Fruit fly (Drosophila melanogaster) whole organism, embryonic: ENCODE measurements around the gene eco.
A peak's percentile ranks its signal among the peaks of the same experiment; 100 is the strongest.

Experiments used
- ATbp ChIP-seq: fragments of 200-800 bp; sonication (Bioruptor generic); optimal IDR thresholded peaks from 2 replicates; lab custom pipeline; 2017; ENCODE audit warnings: missing biosample characterization, mild to moderate bottlenecking, missing genetic modification characterization, missing genetic modification reagents
- Asciz ChIP-seq: fragments of 200-800 bp; sonication (Bioruptor generic); optimal IDR thresholded peaks from 2 replicates; lab custom pipeline; 2017; ENCODE audit warnings: missing biosample characterization, mild to moderate bottlenecking, missing genetic modification characterization, missing genetic modification reagents
- CG1024 ChIP-seq: fragments of 200-800 bp; sonication (Bioruptor generic); IDR thresholded peaks from 2 replicates; pipeline ENCODE4 v1.3.6; 2022; ENCODE audit warnings: missing biosample characterization, missing genetic modification characterization
- CG10267 ChIP-seq: fragments of 200-800 bp; sonication (Bioruptor generic); optimal IDR thresholded peaks from 2 replicates; lab custom pipeline; 2018; ENCODE audit warnings: missing biosample characterization, mild to moderate bottlenecking, missing genetic modification characterization, moderate library complexity
- CG12391 ChIP-seq: fragments of 200-800 bp; sonication (Bioruptor generic); optimal IDR thresholded peaks from 3 replicates; lab custom pipeline; 2018; ENCODE audit warnings: missing biosample characterization, mild to moderate bottlenecking, missing genetic modification characterization, moderate library complexity
- CG17568 ChIP-seq: fragments of 200-800 bp; sonication (Bioruptor generic); optimal IDR thresholded peaks from 2 replicates; lab custom pipeline; 2018; ENCODE audit warnings: missing biosample characterization, mild to moderate bottlenecking, missing genetic modification characterization, moderate library complexity
- CG2120 ChIP-seq: fragments of 200-800 bp; sonication (Bioruptor generic); optimal IDR thresholded peaks from 3 replicates; lab custom pipeline; 2016; ENCODE audit warnings: missing biosample characterization, missing genetic modification characterization
- CG2202 ChIP-seq: fragments of 200-800 bp; sonication (Bioruptor generic); optimal IDR thresholded peaks from 2 replicates; lab custom pipeline; 2018; ENCODE audit warnings: missing biosample characterization, mild to moderate bottlenecking, missing genetic modification characterization
- CG2678 ChIP-seq: fragments of 200-800 bp; sonication (Bioruptor generic); optimal IDR thresholded peaks from 3 replicates; lab custom pipeline; 2019; ENCODE audit warnings: missing biosample characterization, mild to moderate bottlenecking, missing genetic modification characterization, moderate library complexity
- CG2889 ChIP-seq: fragments of 200-800 bp; sonication (Bioruptor generic); IDR thresholded peaks from 3 replicates; pipeline ENCODE4 v1.3.6; 2022; ENCODE audit warnings: missing biosample characterization, missing genetic modification characterization
- CG30020 ChIP-seq: fragments of 200-800 bp; optimal IDR thresholded peaks from 2 replicates; lab custom pipeline; 2019; ENCODE audit warnings: missing biosample characterization, mild to moderate bottlenecking, missing genetic modification characterization, moderate library complexity
- CG31441 ChIP-seq: fragments of 200-800 bp; sonication (Bioruptor generic); IDR thresholded peaks from 2 replicates; pipeline ENCODE4 v1.3.6; 2022; ENCODE audit warnings: missing biosample characterization, missing genetic modification characterization
- CG32767 ChIP-seq: fragments of 200-800 bp; sonication (Bioruptor generic); IDR thresholded peaks from 2 replicates; pipeline ENCODE4 v1.3.6; 2022; ENCODE audit warnings: missing biosample characterization, missing genetic modification characterization
- CG33213 ChIP-seq: fragments of 200-800 bp; sonication (Bioruptor generic); optimal IDR thresholded peaks from 3 replicates; lab custom pipeline; 2016; ENCODE audit warnings: missing biosample characterization, missing genetic modification characterization
- CG34376 ChIP-seq: fragments of 200-800 bp; sonication (Bioruptor generic); optimal IDR thresholded peaks from 2 replicates; lab custom pipeline; 2018; ENCODE audit warnings: missing biosample characterization, mild to moderate bottlenecking, missing genetic modification characterization
- CG4617 ChIP-seq: fragments of 200-800 bp; sonication (Bioruptor generic); optimal IDR thresholded peaks from 3 replicates; lab custom pipeline; 2016; ENCODE audit warnings: missing biosample characterization, missing genetic modification characterization, borderline replicate concordance
- CG6272 ChIP-seq: fragments of 200-800 bp; sonication (Bioruptor generic); IDR thresholded peaks from 2 replicates; pipeline ENCODE4 v1.3.6; 2022; ENCODE audit warnings: missing biosample characterization, missing genetic modification characterization
- CG6654 ChIP-seq: fragments of 200-800 bp; sonication (Bioruptor generic); optimal IDR thresholded peaks from 2 replicates; lab custom pipeline; 2017; ENCODE audit warnings: missing biosample characterization, mild to moderate bottlenecking, missing genetic modification characterization
- CG6765 ChIP-seq: fragments of 200-800 bp; sonication (Bioruptor generic); optimal IDR thresholded peaks from 3 replicates; lab custom pipeline; 2017; ENCODE audit warnings: missing biosample characterization, mild to moderate bottlenecking, missing genetic modification characterization
- CG6854 ChIP-seq: fragments of 200-800 bp; sonication (Bioruptor generic); optimal IDR thresholded peaks from 3 replicates; lab custom pipeline; 2017; ENCODE audit warnings: missing biosample characterization, mild to moderate bottlenecking, missing genetic modification characterization
- CG7372 ChIP-seq: fragments of 200-800 bp; sonication (Bioruptor generic); IDR thresholded peaks from 2 replicates; pipeline ENCODE4 v1.3.6; 2022; ENCODE audit warnings: missing biosample characterization, missing genetic modification characterization
- CG8290 ChIP-seq, 3 experiments: fragments of 200-800 bp; sonication (Bioruptor generic); optimal IDR thresholded peaks; 2 replicates each; lab custom pipeline; 2016 to 2019; ENCODE audit warnings: missing biosample characterization in 3 of 3, missing genetic modification characterization in 3 of 3, mild to moderate bottlenecking in 2 of 3, moderate library complexity in 1 of 3
- CG8388 ChIP-seq: fragments of 200-800 bp; sonication (Bioruptor generic); optimal IDR thresholded peaks from 2 replicates; lab custom pipeline; 2019; ENCODE audit warnings: missing biosample characterization, mild to moderate bottlenecking, missing genetic modification characterization, moderate library complexity
- CG8944 ChIP-seq: fragments of 200-800 bp; sonication (Bioruptor generic); optimal IDR thresholded peaks from 3 replicates; lab custom pipeline; 2016; ENCODE audit warnings: missing biosample characterization, missing genetic modification characterization
- CHES-1-like ChIP-seq: fragments of 200-800 bp; sonication (Bioruptor generic); optimal IDR thresholded peaks from 2 replicates; lab custom pipeline; 2016; ENCODE audit warnings: missing biosample characterization, missing genetic modification characterization
- Chrac-16 ChIP-seq: fragments of 200-800 bp; sonication (Bioruptor generic); optimal IDR thresholded peaks from 3 replicates; lab custom pipeline; 2016; ENCODE audit warnings: missing biosample characterization, missing genetic modification characterization
- Doc2 ChIP-seq: fragments of 200-800 bp; sonication (Bioruptor generic); IDR thresholded peaks from 2 replicates; pipeline ENCODE4 v1.3.6; 2022; ENCODE audit warnings: missing biosample characterization, missing genetic modification characterization
- Dref ChIP-seq: fragments of 200-800 bp; sonication (Bioruptor generic); IDR thresholded peaks from 2 replicates; pipeline ENCODE4 v1.3.6; 2022; ENCODE audit warnings: missing biosample characterization, missing genetic modification characterization
- Gsc ChIP-seq: fragments of 200-800 bp; sonication (Bioruptor generic); IDR thresholded peaks from 2 replicates; pipeline ENCODE4 v1.3.6; 2022; ENCODE audit warnings: missing biosample characterization, missing genetic modification characterization
- Hand ChIP-seq: fragments of 200-800 bp; sonication (Bioruptor generic); optimal IDR thresholded peaks from 2 replicates; lab custom pipeline; 2017; ENCODE audit warnings: mild to moderate bottlenecking, missing biosample characterization, missing genetic modification reagents, missing genetic modification characterization
- Hmr ChIP-seq: fragments of 200-800 bp; sonication (Bioruptor generic); optimal IDR thresholded peaks from 3 replicates; lab custom pipeline; 2017; ENCODE audit warnings: mild to moderate bottlenecking, missing biosample characterization, missing genetic modification reagents, missing genetic modification characterization
- Hr51 ChIP-seq, 2 experiments: fragments of 200-800 bp; sonication (Bioruptor generic); optimal IDR thresholded peaks; 2 replicates in 1 of 2; 3 replicates in 1 of 2; lab custom pipeline; 2016 to 2018; ENCODE audit warnings: missing biosample characterization in 2 of 2, missing genetic modification characterization in 2 of 2, mild to moderate bottlenecking in 1 of 2, moderate library complexity in 1 of 2
- Med ChIP-seq: fragments of 200-800 bp; sonication (Bioruptor generic); peaks from one replicate; lab custom pipeline; 2016; ENCODE audit warnings: missing biosample characterization, missing genetic modification characterization, mild to moderate bottlenecking, inconsistent platforms, moderate library complexity
- Mes4 ChIP-seq: fragments of 200-800 bp; sonication (Bioruptor generic); optimal IDR thresholded peaks from 2 replicates; lab custom pipeline; 2016; ENCODE audit warnings: missing biosample characterization, missing genetic modification characterization
- Oaz ChIP-seq: fragments of 200-800 bp; sonication (Bioruptor generic); IDR thresholded peaks from 2 replicates; pipeline ENCODE4 v1.3.6; 2022; ENCODE audit warnings: missing biosample characterization, missing genetic modification characterization
- Poxn ChIP-seq: fragments of 200-800 bp; sonication (Bioruptor generic); IDR thresholded peaks from 2 replicates; pipeline ENCODE4 v1.3.6; 2022; ENCODE audit warnings: missing biosample characterization, missing genetic modification characterization
- Xrp1 ChIP-seq: fragments of 200-800 bp; sonication (Bioruptor generic); IDR thresholded peaks from 2 replicates; pipeline ENCODE4 v1.3.6; 2022; ENCODE audit warnings: missing biosample characterization, missing genetic modification characterization
- ara ChIP-seq: fragments of 200-800 bp; sonication (Bioruptor generic); IDR thresholded peaks from 2 replicates; pipeline ENCODE4 v1.3.6; 2022; ENCODE audit warnings: missing biosample characterization, missing genetic modification characterization
- az2 ChIP-seq: fragments of 200-800 bp; sonication (Bioruptor generic); optimal IDR thresholded peaks from 3 replicates; lab custom pipeline; 2016; ENCODE audit warnings: missing biosample characterization, missing genetic modification characterization
- br ChIP-seq: fragments of >200 bp; optimal IDR thresholded peaks from 2 replicates; lab custom pipeline; 2017
- bsh ChIP-seq, 2 experiments: fragments of 200-800 bp; sonication (Bioruptor generic); optimal IDR thresholded peaks; 2 replicates each; lab custom pipeline; 2017 to 2018; ENCODE audit warnings: mild to moderate bottlenecking in 2 of 2, missing biosample characterization in 2 of 2, missing genetic modification characterization in 2 of 2, moderate library complexity in 1 of 2
- chinmo ChIP-seq: fragments of 200-800 bp; sonication (Bioruptor generic); IDR thresholded peaks from 4 replicates; pipeline ENCODE4 v1.3.6; 2022; ENCODE audit warnings: missing biosample characterization, missing genetic modification characterization; ENCODE audit not compliant: partially characterized antibody
- ci ChIP-seq: fragments of 200-800 bp; sonication (Bioruptor generic); IDR thresholded peaks from 3 replicates; pipeline ENCODE4 v1.3.6; 2022; ENCODE audit warnings: missing biosample characterization, missing genetic modification characterization
- p53 ChIP-seq: fragments of 200-800 bp; sonication (Bioruptor generic); optimal IDR thresholded peaks from 2 replicates; lab custom pipeline; 2016; ENCODE audit warnings: missing biosample characterization, missing genetic modification characterization
- ro ChIP-seq: fragments of 200-800 bp; sonication (Bioruptor generic); IDR thresholded peaks from 2 replicates; pipeline ENCODE4 v1.3.6; 2022; ENCODE audit warnings: missing biosample characterization, missing genetic modification characterization
- schlank ChIP-seq: fragments of 200-800 bp; sonication (Bioruptor generic); optimal IDR thresholded peaks from 2 replicates; lab custom pipeline; 2018; ENCODE audit warnings: missing biosample characterization, mild to moderate bottlenecking, missing genetic modification characterization
- sisA ChIP-seq: fragments of 200-800 bp; sonication (Bioruptor generic); IDR thresholded peaks from 2 replicates; pipeline ENCODE4 v1.3.6; 2022; ENCODE audit warnings: missing biosample characterization, missing genetic modification characterization
- slbo ChIP-seq: fragments of 200-800 bp; sonication (Bioruptor generic); IDR thresholded peaks from 2 replicates; pipeline ENCODE4 v1.3.6; 2022; ENCODE audit warnings: missing biosample characterization, missing genetic modification characterization
- slp2 ChIP-seq: fragments of 200-800 bp; sonication (Bioruptor generic); optimal IDR thresholded peaks from 2 replicates; lab custom pipeline; 2016; ENCODE audit warnings: missing biosample characterization, missing genetic modification characterization
- trem ChIP-seq: fragments of 200-800 bp; optimal IDR thresholded peaks from 3 replicates; lab custom pipeline; 2019; ENCODE audit warnings: missing biosample characterization, mild to moderate bottlenecking, missing genetic modification characterization, moderate library complexity
- zen2 ChIP-seq: fragments of 200-800 bp; sonication (Bioruptor generic); IDR thresholded peaks from 3 replicates; pipeline ENCODE4 v1.3.6; 2022; ENCODE audit warnings: missing biosample characterization, missing genetic modification characterization; ENCODE audit not compliant: partially characterized antibody

Gene eco

dm6 chr3L:7344965-7345427, 5.9 kb upstream of the eco start, which contains the start of gene Cln7 (continued):
- TF ChIP-seq Med (GFP tag; lab: Kevin White, UChicago): peak; percentile 92
- TF ChIP-seq CG2120 (GFP tag; lab: Kevin White, UChicago): peak; percentile 2
- TF ChIP-seq bsh (GFP tag; optimal IDR thresholded peaks at IDR 0.05; lab: Kevin White, UChicago): peak; percentile 32 to 33
- TF ChIP-seq CG1024 (GFP tag; lab: Robert Waterston, UW): no peak
- peak; percentile 73 for TF ChIP-seq CG8290 (GFP tag; optimal IDR thresholded peaks at IDR 0.05; lab: Kevin White, UChicago)
- peak; percentile 73 to 93 for TF ChIP-seq CG8290 (tag; optimal IDR thresholded peaks at IDR 0.05; lab: Kevin White, UChicago)
- no peak for TF ChIP-seq sisA
- no peak for TF ChIP-seq zen2 (GFP tag; lab: Robert Waterston, UW)
- TF ChIP-seq CG12391 (tag; lab: Kevin White, UChicago): peak; percentile 12
- no peak for TF ChIP-seq Doc2 (GFP tag; lab: Robert Waterston, UW)
- TF ChIP-seq CG6854 (GFP tag; lab: Kevin White, UChicago): peak; percentile 57
- TF ChIP-seq ATbp: no peak
- TF ChIP-seq ro (GFP tag; lab: Robert Waterston, UW): no peak
- peak; percentile 62 for TF ChIP-seq Hand (GFP tag; lab: Kevin White, UChicago)
- TF ChIP-seq CG4617 (GFP tag; lab: Kevin White, UChicago): no peak
- 0 out of 2 replicates have a peak, but pooled peaks have one; percentile 10 for TF ChIP-seq CG6272
- no peak for TF ChIP-seq CG2678 (tag; lab: Kevin White, UChicago)
- no peak for TF ChIP-seq slp2 (GFP tag; lab: Kevin White, UChicago)
- TF ChIP-seq CG2889 (GFP tag; lab: Robert Waterston, UW): no peak
- peak; percentile 69 for TF ChIP-seq CG34376 (GFP tag; lab: Kevin White, UChicago)
- no peak for TF ChIP-seq Asciz
- TF ChIP-seq Chrac-16 (GFP tag; lab: Kevin White, UChicago): no peak
- no peak for TF ChIP-seq p53 (GFP tag; lab: Kevin White, UChicago)
- TF ChIP-seq Poxn (GFP tag; lab: Robert Waterston, UW): no peak
- TF ChIP-seq CG33213 (GFP tag; lab: Kevin White, UChicago): no peak
- peak; percentile 87; the same call in 2 of the 4 replicates for TF ChIP-seq chinmo
- peak; percentile 38; the same call in 1 of the 2 replicates for TF ChIP-seq CG31441 (GFP tag; lab: Robert Waterston, UW)
- no peak for TF ChIP-seq Hr51 (GFP tag; optimal IDR thresholded peaks at IDR 0.05; lab: Kevin White, UChicago)
- peak; percentile 38 for TF ChIP-seq CHES-1-like
- TF ChIP-seq Xrp1 (GFP tag; lab: Robert Waterston, UW): no peak; the same call in 1 of the 2 replicates
- TF ChIP-seq trem (tag; lab: Kevin White, UChicago): peak; percentile 31
- peak; percentile 39 for TF ChIP-seq CG10267
- TF ChIP-seq CG2202 (tag; lab: Kevin White, UChicago): no peak
- no peak for TF ChIP-seq CG6654 (GFP tag; lab: Kevin White, UChicago)
- peak; percentile 15 for TF ChIP-seq schlank
- no peak for TF ChIP-seq slbo (GFP tag; lab: Robert Waterston, UW)
- no peak for TF ChIP-seq Gsc (GFP tag; lab: Robert Waterston, UW)
- peak; percentile 74; the same call in 1 of the 2 replicates for TF ChIP-seq CG32767 (GFP tag; lab: Robert Waterston, UW)
- TF ChIP-seq ara: peak; percentile 42; the same call in 1 of the 2 replicates
- TF ChIP-seq br (lab: Kevin White, UChicago): no peak
- no peak for TF ChIP-seq CG8944 (GFP tag; lab: Kevin White, UChicago)
- TF ChIP-seq Hmr (GFP tag; lab: Kevin White, UChicago): peak; percentile 57
- TF ChIP-seq Mes4 (GFP tag; lab: Kevin White, UChicago): no peak
- TF ChIP-seq CG30020 (tag; lab: Kevin White, UChicago): no peak
- TF ChIP-seq Dref: peak; percentile 19; the same call in 1 of the 2 replicates
- TF ChIP-seq az2 (GFP tag; lab: Kevin White, UChicago): no peak
- TF ChIP-seq CG17568 (GFP tag; lab: Kevin White, UChicago): no peak
- peak; percentile 81 for TF ChIP-seq ci
- no peak for TF ChIP-seq CG7372 (GFP tag; lab: Robert Waterston, UW)
- peak; percentile 31 for TF ChIP-seq CG6765 (GFP tag; lab: Kevin White, UChicago)
- TF ChIP-seq CG8388 (GFP tag; lab: Kevin White, UChicago): peak; percentile 2
- no peak for TF ChIP-seq Oaz (GFP tag; lab: Robert Waterston, UW)
